Fruit fly (Drosophila melanogaster): Measurements from ENCODE around the gene lt.

DNA sequence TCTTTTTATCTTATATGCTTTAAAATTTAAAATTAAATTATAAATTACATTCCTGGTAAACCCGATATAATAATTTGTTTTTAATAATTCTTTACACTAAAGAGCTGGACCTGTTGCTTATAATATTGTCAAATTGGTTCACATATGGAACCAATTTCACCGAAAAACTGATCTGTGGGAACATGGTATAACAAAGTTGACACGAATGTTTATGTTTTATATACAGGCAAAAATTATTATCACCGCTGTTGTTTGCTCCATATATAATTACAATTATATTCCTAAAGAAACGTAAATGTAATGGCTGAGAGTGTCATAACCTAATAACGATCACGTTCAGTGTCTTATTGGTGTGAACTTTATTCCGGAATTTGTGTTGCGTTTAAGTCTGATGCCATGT lies 57.0 kb downstream of the lt start, which contains the start of gene cta:
- TF ChIP-seq br (GFP tag; optimal IDR thresholded peaks at IDR 0.05) (no peak), psq (GFP tag; optimal IDR thresholded peaks at IDR 0.05) (no peak), CG32264 (GFP tag; optimal IDR thresholded peaks at IDR 0.05) (no peak)

All from whole organism, wandering third instar larva.